Fruit fly (Drosophila melanogaster) whole organism, adult: ENCODE data around the gene CG15177.

Experiments used
- CG11617 ChIP-seq: fragments of 200-800 bp; sonication (Bioruptor generic); optimal IDR thresholded peaks from 2 replicates; lab custom pipeline; 2017; ENCODE audit warnings: mild to moderate bottlenecking, missing biosample characterization, missing genetic modification reagents, missing genetic modification characterization
- CG12768 ChIP-seq: fragments of 200-800 bp; sonication (Bioruptor generic); optimal IDR thresholded peaks from 2 replicates; lab custom pipeline; 2017; ENCODE audit warnings: missing biosample characterization, missing genetic modification characterization, mild to moderate bottlenecking, moderate library complexity, missing genetic modification reagents
- CG14711 ChIP-seq: fragments of 200-800 bp; sonication (Bioruptor generic); optimal IDR thresholded peaks from 2 replicates; lab custom pipeline; 2018; ENCODE audit warnings: missing biosample characterization, mild to moderate bottlenecking, missing genetic modification characterization, moderate library complexity
- CG1620 ChIP-seq: fragments of 200-800 bp; sonication (Bioruptor generic); optimal IDR thresholded peaks from 2 replicates; lab custom pipeline; 2016; ENCODE audit warnings: missing biosample characterization, missing genetic modification characterization
- CG33017 ChIP-seq: fragments of 200-800 bp; sonication (Bioruptor generic); optimal IDR thresholded peaks from 2 replicates; lab custom pipeline; 2018; ENCODE audit warnings: missing biosample characterization, mild to moderate bottlenecking, missing genetic modification characterization, moderate library complexity
- CG5204 ChIP-seq: fragments of 200-800 bp; sonication (Bioruptor generic); optimal IDR thresholded peaks from 2 replicates; lab custom pipeline; 2016; ENCODE audit warnings: missing biosample characterization, missing genetic modification characterization
- CG7045 ChIP-seq: fragments of 200-800 bp; sonication (Bioruptor generic); optimal IDR thresholded peaks from 2 replicates; lab custom pipeline; 2017; ENCODE audit warnings: missing biosample characterization, mild to moderate bottlenecking, missing genetic modification characterization
- CG7101 ChIP-seq: fragments of 200-800 bp; sonication (Bioruptor generic); optimal IDR thresholded peaks from 2 replicates; lab custom pipeline; 2018; ENCODE audit warnings: missing biosample characterization, mild to moderate bottlenecking, missing genetic modification characterization, moderate library complexity
- Clk ChIP-seq: fragments of 200-800 bp; sonication (Bioruptor generic); optimal IDR thresholded peaks from 2 replicates; lab custom pipeline; 2017; ENCODE audit warnings: missing biosample characterization, missing genetic modification characterization
- Crg-1 ChIP-seq: fragments of 200-800 bp; sonication (Bioruptor generic); optimal IDR thresholded peaks from 2 replicates; lab custom pipeline; 2016; ENCODE audit warnings: missing biosample characterization, missing genetic modification characterization
- Hr96 ChIP-seq: fragments of 200-800 bp; sonication (Bioruptor generic); optimal IDR thresholded peaks from 2 replicates; lab custom pipeline; 2016; ENCODE audit warnings: missing biosample characterization, missing genetic modification characterization
- Mnt ChIP-seq: fragments of 200-800 bp; sonication (Bioruptor generic); optimal IDR thresholded peaks from 2 replicates; lab custom pipeline; 2016; ENCODE audit warnings: missing biosample characterization, mild to moderate bottlenecking, missing genetic modification characterization
- bab1 ChIP-seq: fragments of 200-800 bp; sonication (Bioruptor generic); optimal IDR thresholded peaks from 3 replicates; lab custom pipeline; 2019; ENCODE audit warnings: missing biosample characterization, mild to moderate bottlenecking, missing genetic modification characterization, moderate library complexity
- cic ChIP-seq: fragments of 200-800 bp; sonication (Bioruptor generic); optimal IDR thresholded peaks from 2 replicates; lab custom pipeline; 2017; ENCODE audit warnings: missing biosample characterization, mild to moderate bottlenecking, missing genetic modification characterization, moderate library complexity
- cnc ChIP-seq, 2 experiments: fragments of >200 bp; optimal IDR thresholded peaks; 2 replicates each; lab custom pipeline; 2017
- kay ChIP-seq: fragments of 200-800 bp; sonication (Bioruptor generic); peaks from one replicate; lab custom pipeline; 2016; ENCODE audit warnings: missing biosample characterization, missing genetic modification characterization, borderline replicate concordance
- ovo ChIP-seq: fragments of 200-800 bp; sonication (Bioruptor generic); optimal IDR thresholded peaks from 2 replicates; lab custom pipeline; 2016; ENCODE audit warnings: missing biosample characterization, missing genetic modification characterization
- pad ChIP-seq: fragments of 200-800 bp; sonication (Bioruptor generic); optimal IDR thresholded peaks from 3 replicates; lab custom pipeline; 2017; ENCODE audit warnings: missing biosample characterization, missing genetic modification characterization, mild to moderate bottlenecking, moderate library complexity, missing genetic modification reagents
- tj ChIP-seq: fragments of 200-800 bp; sonication (Bioruptor generic); optimal IDR thresholded peaks from 3 replicates; lab custom pipeline; 2017; ENCODE audit warnings: missing biosample characterization, mild to moderate bottlenecking, missing genetic modification characterization, moderate library complexity
- toe ChIP-seq: fragments of 200-800 bp; sonication (Bioruptor generic); optimal IDR thresholded peaks from 2 replicates; lab custom pipeline; 2016; ENCODE audit warnings: missing biosample characterization, missing genetic modification characterization

The CG15177 gene

DNA sequence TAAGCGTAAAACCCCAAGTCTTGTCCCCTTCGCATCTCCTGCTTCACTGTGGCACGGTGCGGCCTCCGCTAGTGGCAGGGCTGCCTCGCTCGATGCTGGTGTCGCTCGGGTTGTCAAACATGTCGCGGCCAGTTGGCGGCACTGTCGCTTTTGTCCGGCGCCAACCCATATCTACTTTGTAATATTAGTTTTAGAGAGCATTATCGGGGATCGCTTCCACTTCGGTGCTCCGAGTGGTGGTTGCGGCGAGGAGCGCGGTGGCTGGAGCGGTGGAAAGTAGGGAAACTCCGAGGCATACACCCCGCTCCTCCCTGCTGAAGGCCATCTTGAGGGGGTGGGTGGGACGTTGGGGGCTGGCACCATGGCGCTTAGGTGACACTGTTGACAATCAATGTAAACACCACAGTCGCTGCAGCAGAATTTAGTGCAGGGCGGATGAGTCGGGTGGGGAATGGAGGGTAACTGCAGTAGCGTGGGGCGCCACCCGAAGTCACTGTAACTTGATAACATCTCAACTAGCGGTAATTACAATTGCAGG, 36.1 kb upstream of the CG15177 start:
- no peak for TF ChIP-seq Mnt
- TF ChIP-seq CG11617 (GFP tag; lab: Kevin White, UChicago) = no peak
- no peak for TF ChIP-seq CG7045 (GFP tag; lab: Kevin White, UChicago)
- no peak for TF ChIP-seq pad (GFP tag; lab: Kevin White, UChicago)
- no peak for TF ChIP-seq CG5204 (GFP tag; lab: Kevin White, UChicago)
- TF ChIP-seq bab1 (GFP tag; lab: Kevin White, UChicago) = no peak
- TF ChIP-seq CG33017 (tag; lab: Kevin White, UChicago) = no peak
- TF ChIP-seq cic (GFP tag; lab: Kevin White, UChicago) = no peak
- TF ChIP-seq CG14711 = no peak
- no peak for TF ChIP-seq kay (GFP tag; lab: Kevin White, UChicago)

DNA sequence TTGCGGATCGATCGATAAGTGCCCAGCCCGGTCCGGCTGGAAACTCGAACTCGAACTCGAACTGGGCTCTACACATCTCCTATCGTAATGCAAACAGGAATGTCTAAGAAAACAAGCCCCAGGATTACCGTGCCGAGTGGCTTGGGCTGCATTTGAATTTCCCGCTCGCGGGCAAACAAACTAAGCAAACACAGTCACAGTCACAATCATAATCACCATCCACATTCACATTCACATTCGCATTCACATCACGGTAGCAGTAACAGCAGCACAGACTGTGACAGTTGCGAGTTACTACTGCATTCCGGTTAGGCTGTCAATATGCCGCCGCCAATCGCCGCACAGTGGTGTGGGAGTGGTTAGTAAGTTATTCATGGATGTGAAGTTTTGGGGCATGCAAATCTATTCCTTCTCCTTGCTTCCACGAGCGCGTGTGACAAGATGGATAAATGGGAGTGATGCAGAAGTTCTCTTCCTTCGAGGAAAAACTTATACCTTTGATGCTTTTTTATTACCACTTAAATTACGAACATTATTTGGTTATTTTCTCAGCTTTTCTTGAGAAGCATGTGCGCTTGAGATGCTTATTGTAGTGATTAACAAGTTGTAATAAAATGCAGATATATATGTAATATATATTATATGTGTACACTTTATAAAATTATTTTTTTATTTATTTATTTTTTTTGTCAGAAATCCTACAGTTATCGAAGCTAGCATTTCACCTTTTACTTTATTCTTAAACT, 35.4 kb upstream of the CG15177 start:
- TF ChIP-seq Clk = no peak
- no peak for TF ChIP-seq CG1620 (GFP tag; lab: Kevin White, UChicago)
- TF ChIP-seq kay (GFP tag; lab: Kevin White, UChicago) = no peak
- TF ChIP-seq cic (GFP tag; lab: Kevin White, UChicago) = no peak
- TF ChIP-seq ovo (GFP tag; lab: Kevin White, UChicago) = no peak
- no peak for TF ChIP-seq Crg-1 (GFP tag; lab: Kevin White, UChicago)
- TF ChIP-seq Hr96 (GFP tag; lab: Kevin White, UChicago) = no peak
- TF ChIP-seq Mnt = no peak
- TF ChIP-seq toe = no peak
- no peak for TF ChIP-seq pad (GFP tag; lab: Kevin White, UChicago)
- TF ChIP-seq CG14711 = no peak
- TF ChIP-seq CG7045 (GFP tag; lab: Kevin White, UChicago) = no peak
- TF ChIP-seq tj (GFP tag; lab: Kevin White, UChicago) = no peak
- TF ChIP-seq CG11617 (GFP tag; lab: Kevin White, UChicago) = no peak
- no peak for TF ChIP-seq bab1 (GFP tag; lab: Kevin White, UChicago)
- no peak for TF ChIP-seq CG33017 (tag; lab: Kevin White, UChicago)
- TF ChIP-seq CG7101 (tag; lab: Kevin White, UChicago) = no peak
- TF ChIP-seq cnc (optimal IDR thresholded peaks at IDR 0.05; lab: Kevin White, UChicago) = no peak
- no peak for TF ChIP-seq CG5204 (GFP tag; lab: Kevin White, UChicago)
- TF ChIP-seq CG12768 = no peak

DNA sequence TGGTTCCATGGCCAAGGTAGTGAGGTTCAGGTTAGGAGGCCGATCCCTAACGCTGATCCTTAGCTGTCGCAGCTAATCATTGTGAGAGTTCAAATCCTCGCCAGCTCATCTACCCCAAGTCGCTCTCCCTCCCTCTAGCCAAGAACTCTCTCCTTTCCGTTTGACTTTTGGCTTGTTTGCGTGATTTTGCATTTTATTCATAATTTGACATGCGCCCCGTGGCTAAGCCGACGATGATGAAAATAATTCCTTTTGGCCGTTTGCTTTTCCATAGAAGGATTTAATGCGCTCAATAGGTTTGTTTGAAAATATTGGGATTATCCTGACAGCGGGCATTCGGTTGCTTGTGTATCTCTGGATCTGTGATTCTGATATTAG, 34.2 kb upstream of the CG15177 start:
- no peak for TF ChIP-seq CG5204 (GFP tag; lab: Kevin White, UChicago)
- TF ChIP-seq kay (GFP tag; lab: Kevin White, UChicago) = no peak
- no peak for TF ChIP-seq tj (GFP tag; lab: Kevin White, UChicago)
- TF ChIP-seq CG11617 (GFP tag; lab: Kevin White, UChicago) = no peak
- no peak for TF ChIP-seq CG14711
- TF ChIP-seq CG7045 (GFP tag; lab: Kevin White, UChicago) = no peak
- TF ChIP-seq toe = no peak
- no peak for TF ChIP-seq CG1620 (GFP tag; lab: Kevin White, UChicago)
- no peak for TF ChIP-seq pad (GFP tag; lab: Kevin White, UChicago)
- TF ChIP-seq Mnt = no peak
- TF ChIP-seq Crg-1 (GFP tag; lab: Kevin White, UChicago) = no peak
- TF ChIP-seq cnc (optimal IDR thresholded peaks at IDR 0.05; lab: Kevin White, UChicago) = no peak
- no peak for TF ChIP-seq bab1 (GFP tag; lab: Kevin White, UChicago)
- no peak for TF ChIP-seq Clk
- no peak for TF ChIP-seq cic (GFP tag; lab: Kevin White, UChicago)
- TF ChIP-seq ovo (GFP tag; lab: Kevin White, UChicago) = no peak
- TF ChIP-seq CG12768 = no peak
- no peak for TF ChIP-seq CG7101 (tag; lab: Kevin White, UChicago)

DNA sequence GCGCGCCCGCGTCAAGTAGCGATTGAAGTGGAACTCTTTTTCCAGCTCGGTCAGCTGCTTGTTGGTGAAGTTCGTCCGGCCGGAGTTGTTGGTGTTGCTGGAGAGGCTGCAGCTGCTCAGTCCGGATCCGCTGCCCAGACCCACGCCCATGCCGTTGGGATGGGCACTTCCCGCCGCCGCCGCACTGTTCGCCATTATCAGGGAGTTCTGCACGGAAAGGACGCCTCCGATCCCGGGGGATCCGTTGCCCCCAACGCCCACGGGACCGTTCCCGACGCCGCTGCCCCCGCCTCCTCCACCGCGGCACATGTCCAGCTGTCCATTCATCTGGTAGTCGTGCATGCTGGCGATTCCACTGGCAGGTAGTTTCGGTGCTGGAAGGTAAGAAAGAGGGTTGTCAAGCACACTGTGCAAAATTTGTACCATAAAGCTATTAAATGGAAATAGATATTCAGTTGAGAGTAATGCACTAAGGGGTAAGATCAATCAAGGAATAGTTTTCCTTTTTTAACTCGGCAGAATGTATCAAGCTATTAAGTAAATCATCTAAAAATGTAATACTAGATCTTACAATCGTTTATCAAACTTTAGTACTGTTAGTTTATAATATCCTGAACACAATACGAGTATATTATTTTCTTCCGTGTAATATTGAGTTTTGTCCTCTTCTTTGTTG, 33.6 kb upstream of the CG15177 start:
- TF ChIP-seq cic (GFP tag; lab: Kevin White, UChicago) (no peak), CG33017 (tag; lab: Kevin White, UChicago) (no peak), CG12768 (no peak), CG14711 (no peak), kay (GFP tag; lab: Kevin White, UChicago) (no peak), Clk (no peak), CG5204 (GFP tag; lab: Kevin White, UChicago) (no peak), CG7101 (tag; lab: Kevin White, UChicago) (no peak), Hr96 (GFP tag; lab: Kevin White, UChicago) (no peak), CG1620 (GFP tag; lab: Kevin White, UChicago) (no peak), bab1 (GFP tag; lab: Kevin White, UChicago) (no peak), Mnt (no peak), CG7045 (GFP tag; lab: Kevin White, UChicago) (no peak), pad (GFP tag; lab: Kevin White, UChicago) (no peak), tj (GFP tag; lab: Kevin White, UChicago) (no peak), CG11617 (GFP tag; lab: Kevin White, UChicago) (no peak), cnc (optimal IDR thresholded peaks at IDR 0.05; lab: Kevin White, UChicago) (no peak), toe (no peak), ovo (GFP tag; lab: Kevin White, UChicago) (no peak)

DNA sequence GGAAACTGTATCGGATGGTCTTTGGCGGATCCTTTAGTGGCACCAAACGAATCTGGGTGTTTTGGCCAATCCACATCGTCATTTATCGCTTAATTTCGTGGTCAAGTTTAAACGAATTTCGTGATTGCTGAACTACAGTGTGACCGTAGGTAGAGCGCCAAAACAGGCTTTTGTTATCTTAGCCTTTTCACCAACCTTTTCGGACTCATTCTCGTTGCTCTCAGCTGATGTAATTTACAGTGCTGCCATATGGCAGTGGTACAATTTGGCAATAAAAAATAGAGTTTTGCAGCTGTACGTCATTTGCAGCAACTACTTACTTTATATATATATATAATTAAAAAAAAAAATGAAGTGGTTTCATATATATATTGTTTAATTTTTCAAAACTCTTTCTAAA, 30.8 kb upstream of the CG15177 start, which contains the start of gene agt:
Gene agt (minus strand): TSS at position 160 of the 400 bp plus-strand sequence.
- TF ChIP-seq CG14711 (peak; percentile 36), CG12768 (no peak)
